Fruit fly (Drosophila melanogaster): ENCODE data around the gene CG8475.

The CG8475 gene

DNA sequence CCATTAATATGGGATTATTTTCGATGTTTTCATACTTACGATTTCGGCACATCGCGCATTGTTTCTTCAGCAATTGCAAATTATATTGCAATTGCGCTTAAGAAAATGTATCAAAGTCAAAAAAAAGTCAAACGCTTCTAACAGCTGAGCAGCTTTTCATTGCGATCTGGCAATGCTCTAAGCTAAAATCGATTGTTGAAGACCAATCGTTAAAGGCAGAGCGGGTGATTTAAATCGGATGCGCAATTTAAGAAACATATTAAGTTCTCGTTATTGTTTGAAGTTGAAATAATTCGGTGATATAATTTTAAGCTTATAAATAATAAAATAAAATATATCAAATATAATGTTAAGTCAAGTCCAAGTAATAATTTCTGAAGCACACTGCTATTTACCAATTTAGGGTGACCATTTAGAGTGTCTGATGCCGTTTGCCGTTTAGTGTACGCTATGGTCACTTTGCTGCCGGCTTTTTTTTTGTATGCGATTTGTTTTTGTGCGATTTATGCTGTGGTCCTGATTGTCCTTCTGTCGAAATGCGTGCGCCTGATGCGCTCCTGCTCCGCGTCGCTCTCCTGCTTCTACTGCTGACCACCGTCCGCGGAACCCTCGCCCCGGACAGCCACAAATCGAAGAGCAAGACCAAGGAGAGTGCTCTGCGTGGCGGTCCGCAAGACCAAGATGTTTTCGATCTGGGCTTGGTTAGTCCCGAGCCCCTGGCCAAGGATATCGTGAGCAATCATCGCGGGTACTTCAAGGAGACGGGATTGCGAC lies at the start of gene CG8475, which contains the start of gene CG8460:
TSS of gene CG8475 (minus strand) at position 162 of the 774 bp plus-strand sequence.
TSS of gene CG8460 (plus strand) at position 437 of the 774 bp plus-strand sequence.
- no peak for TF ChIP-seq CTCF (optimal IDR thresholded peaks at IDR 0.05)
- TF ChIP-seq CG8478 (optimal IDR thresholded peaks at IDR 0.05) = no peak

DNA sequence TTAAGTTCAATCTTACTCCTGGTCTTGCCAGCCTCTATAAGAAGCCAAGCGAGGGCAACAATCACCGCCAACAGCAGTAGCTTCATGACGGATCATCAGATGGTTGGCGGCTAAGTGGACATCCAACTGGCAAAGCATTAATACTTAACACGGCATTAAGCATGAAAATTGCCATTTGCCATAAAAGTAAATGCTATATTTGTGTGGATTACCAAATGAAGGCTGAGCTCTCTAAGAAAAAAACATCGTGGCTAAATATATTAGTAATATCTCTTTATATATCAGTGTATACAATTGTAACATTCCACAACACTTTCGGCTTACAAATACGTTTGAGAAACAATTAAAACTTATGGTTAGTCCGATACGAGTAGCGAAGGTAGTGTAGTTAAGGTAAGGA lies 47.2 kb upstream of the CG8475 start, which contains the start of gene CG43057:
TSS of gene CG43057 (minus strand) at position 101 of the 400 bp plus-strand sequence.
- TF ChIP-seq CG8478 (optimal IDR thresholded peaks at IDR 0.05) (no peak), CTCF (optimal IDR thresholded peaks at IDR 0.05) (no peak)

DNA sequence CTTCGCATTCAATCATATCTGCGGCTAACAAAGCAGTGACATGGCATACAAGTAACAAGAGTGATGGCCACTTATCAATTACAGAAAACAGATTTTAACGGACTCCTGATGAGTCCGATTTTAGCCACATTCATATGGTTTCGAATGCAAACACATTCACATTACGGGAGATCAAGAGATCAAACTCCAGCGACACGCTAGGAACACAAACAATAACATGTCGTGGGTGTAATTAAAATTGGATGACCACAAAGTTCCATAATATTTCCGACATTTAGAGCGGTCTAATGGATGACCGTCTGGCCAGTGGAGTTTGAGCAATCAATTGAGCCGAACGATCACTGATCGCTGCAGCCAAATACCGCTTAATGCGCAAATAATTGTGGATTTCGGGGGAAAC lies 45.5 kb upstream of the CG8475 start, which contains the start of gene CG14277:
TSS of gene CG14277 (plus strand) at position 301 of the 400 bp plus-strand sequence.
- TF ChIP-seq CG8478 (optimal IDR thresholded peaks at IDR 0.05) = no peak
- no peak for TF ChIP-seq CTCF (optimal IDR thresholded peaks at IDR 0.05)

DNA sequence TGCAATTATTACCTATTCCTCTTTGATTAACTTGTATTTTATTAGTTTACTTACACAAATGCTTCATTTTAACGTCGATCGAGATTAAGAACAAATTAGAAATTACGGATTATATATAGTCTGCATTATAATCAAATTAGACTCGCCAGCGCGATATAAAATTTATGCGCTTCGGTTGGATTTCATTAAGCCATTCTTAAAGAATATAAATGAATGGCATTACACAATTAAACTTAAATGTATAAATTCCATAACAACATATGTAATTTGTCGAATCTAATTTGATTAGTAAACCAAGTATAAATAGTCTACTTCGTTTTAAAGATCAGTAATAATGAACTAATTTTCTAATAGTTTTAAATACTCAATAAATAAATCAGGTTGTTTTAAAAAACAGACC lies 45.0 kb upstream of the CG8475 start, which contains the start of gene Spn28F:
TSS of gene Spn28F (minus strand) at position 101 of the 400 bp plus-strand sequence.
- TF ChIP-seq CG8478 (optimal IDR thresholded peaks at IDR 0.05) (no peak), CTCF (optimal IDR thresholded peaks at IDR 0.05) (no peak)

DNA sequence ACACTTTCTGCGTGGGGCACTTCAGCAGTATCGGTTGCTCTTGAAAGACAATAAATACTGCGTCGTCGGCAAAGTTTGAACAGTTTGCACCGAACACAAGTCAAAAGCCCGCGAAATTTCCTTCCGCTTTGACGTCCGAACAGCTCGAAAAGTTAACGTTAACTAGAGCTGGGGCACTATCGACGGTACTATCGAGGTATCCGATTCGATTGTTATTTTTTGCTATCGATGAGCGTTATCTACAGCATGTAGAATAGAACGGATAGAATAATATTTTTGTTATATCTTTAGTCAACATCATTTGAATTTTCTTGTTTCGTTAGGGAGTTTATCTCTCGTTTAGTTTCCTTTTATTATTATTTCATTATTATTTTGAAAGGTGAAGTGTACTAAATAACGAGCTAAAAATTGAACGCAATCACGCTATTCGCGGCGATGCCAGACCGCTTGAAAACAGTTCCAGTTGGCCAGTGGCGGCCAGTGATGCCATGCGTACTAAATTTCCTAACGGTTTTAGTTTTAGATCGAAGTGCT lies 43.1 kb upstream of the CG8475 start, which contains the start of gene Pvr:
TSS of gene Pvr (minus strand) at position 167 of the 534 bp plus-strand sequence.
- TF ChIP-seq CTCF (optimal IDR thresholded peaks at IDR 0.05) (peak in 1 of 2 experiments; percentile 55), CG8478 (optimal IDR thresholded peaks at IDR 0.05) (no peak)

DNA sequence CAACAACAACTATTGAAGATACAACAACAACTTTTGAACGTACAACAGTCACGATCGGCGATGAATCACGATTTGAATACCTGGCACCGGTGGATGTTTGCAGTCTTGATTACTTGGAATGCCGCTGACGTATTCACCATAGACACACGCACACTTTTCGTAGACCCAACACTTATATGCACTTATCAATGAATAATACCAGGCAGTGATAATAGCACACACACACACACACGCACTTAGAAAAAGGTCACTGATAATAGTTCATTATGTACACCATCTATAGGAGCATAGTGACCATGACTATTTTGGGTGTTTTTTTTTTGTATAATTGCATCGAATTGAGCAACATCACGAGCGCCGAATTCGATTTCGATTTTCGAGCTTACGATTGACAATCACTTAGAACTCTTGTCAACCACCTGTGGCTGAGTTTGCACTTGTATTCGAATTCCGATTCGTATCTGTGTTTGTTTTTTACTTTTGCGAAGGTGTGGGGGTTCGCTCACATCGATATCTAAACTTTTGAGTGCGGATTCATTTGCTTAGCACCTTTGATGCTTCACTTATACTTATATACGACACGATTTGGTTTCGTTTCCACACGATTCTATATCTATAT lies 42.4 kb upstream of the CG8475 start:
- TF ChIP-seq CTCF (optimal IDR thresholded peaks at IDR 0.05) (no peak), CG8478 (optimal IDR thresholded peaks at IDR 0.05) (no peak)

DNA sequence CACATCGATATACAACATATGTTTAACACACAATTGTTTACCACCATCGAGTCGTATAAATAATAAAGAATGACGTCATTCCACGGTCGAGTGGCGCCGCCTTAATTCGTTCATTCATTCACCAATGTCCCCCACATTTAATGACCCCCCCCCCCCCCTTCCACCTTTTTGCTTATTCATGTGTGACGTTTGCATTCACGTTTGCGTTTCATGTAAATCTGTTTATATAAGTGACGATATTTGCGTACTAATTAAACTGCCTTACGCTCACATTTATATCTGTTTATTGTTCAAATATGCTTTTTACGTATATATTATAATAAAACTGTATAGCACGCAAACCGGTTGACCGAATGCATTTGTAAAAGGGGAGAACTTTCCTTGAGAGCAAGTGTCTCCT lies 36.9 kb upstream of the CG8475 start:
- TF ChIP-seq CTCF (optimal IDR thresholded peaks at IDR 0.05) (no peak), CG8478 (optimal IDR thresholded peaks at IDR 0.05) (no peak)

DNA sequence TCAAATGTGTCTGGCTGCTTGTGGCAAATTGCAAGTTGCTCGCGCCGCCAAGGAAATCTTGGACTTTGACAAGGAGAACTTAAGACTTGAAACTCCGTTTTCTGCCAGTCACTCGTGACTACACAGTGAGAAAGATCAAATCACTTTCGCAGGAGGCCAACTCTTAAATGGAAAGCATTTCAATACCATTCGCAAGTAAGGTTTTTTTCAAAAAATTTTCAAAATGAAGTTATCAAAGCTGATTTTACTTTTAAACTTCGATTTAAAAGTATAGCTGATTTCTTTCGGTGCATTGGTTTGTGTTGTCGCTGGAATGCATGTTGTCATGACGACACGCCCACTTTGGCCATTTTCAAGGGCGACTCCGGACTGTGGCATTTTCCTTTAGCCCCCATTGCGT lies 35.7 kb upstream of the CG8475 start:
- no peak for TF ChIP-seq CTCF (optimal IDR thresholded peaks at IDR 0.05)
- no peak for TF ChIP-seq CG8478 (optimal IDR thresholded peaks at IDR 0.05)

DNA sequence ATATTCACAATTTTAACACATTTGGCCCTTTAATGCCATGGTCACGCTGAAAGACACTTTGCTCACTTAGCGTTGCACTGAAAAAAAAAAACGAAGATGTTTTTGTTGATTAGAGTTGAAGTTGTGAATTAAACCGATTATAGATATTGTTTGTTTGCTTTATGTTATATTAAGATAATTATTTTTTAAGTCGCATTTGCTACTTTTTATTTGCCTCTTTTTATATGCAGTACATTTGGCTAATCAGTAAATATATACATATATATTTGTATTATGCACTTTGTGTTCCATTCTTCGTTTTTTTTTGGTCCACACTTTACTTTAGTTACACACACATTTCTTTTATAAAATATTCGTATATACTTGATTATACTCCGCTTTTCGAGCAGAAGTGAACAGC lies 33.5 kb upstream of the CG8475 start:
- TF ChIP-seq CTCF (optimal IDR thresholded peaks at IDR 0.05) (no peak), CG8478 (optimal IDR thresholded peaks at IDR 0.05) (no peak)

DNA sequence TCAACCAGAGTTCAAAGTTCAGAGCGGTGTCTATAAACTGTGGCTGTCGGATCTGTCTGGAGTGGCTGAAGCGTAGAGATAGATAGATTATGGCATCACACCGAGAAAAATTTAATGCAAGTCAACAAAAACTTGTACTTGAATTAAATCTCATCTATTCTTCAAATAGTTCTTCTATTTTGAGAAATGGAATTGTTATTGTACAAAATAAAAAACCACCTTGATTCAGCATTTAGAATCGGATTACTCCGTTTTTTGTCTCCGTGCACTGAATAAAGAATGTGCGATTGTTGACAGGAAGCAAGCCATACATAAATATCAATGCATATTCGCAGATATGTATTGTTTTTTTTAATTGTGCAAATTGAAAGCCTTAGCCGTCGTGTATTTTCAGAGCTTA lies 32.9 kb upstream of the CG8475 start:
- TF ChIP-seq CG8478 (optimal IDR thresholded peaks at IDR 0.05) = no peak
- TF ChIP-seq CTCF (optimal IDR thresholded peaks at IDR 0.05) = no peak

DNA sequence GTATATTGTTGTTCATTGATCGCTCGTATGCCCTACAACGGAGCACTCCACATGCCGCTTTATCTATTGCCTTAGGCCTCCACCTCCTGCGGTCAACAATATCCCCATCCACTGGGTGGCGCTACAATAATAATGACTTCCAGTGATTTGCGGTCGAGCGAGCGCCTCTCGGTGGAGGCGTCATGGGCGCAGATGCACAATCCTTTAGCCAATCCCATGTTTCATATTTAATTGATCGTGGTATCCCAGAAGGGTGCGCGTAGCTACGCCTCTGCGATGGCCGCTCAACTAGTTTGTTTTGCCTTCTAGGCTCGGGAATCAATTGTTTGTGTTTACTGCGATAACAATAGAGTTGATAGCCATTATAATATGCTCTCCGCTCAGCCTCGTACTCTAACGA lies 32.4 kb upstream of the CG8475 start:
- TF ChIP-seq CG8478 (optimal IDR thresholded peaks at IDR 0.05) (no peak), CTCF (optimal IDR thresholded peaks at IDR 0.05) (no peak)

DNA sequence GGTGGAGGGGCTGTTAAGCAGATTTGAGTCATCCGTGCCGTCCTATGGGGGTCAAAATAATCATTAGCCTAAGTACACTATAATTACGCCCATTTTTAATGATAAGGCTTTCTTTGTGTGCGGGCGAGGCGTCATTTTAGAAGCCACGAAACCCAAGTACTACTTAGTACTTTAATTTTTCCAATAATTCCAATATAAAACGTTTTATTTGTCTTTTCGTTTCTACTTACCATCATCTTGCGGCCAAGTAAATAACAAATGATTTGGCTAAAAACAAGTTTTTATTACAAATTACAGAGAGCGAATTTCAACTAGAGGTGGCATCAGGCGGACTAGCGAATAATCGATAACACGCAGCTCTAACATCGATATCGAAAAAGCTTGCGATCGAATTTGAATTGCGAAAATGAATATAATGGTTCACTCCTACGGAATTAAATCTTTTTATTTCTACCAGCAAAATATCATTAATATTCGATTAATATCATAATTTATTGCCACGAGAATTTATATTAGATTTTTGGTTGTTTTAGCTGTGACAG lies 23.7 kb upstream of the CG8475 start, which contains the start of gene Snx6:
TSS of gene Snx6 (minus strand) at position 349 of the 542 bp plus-strand sequence.
- TF ChIP-seq CTCF (optimal IDR thresholded peaks at IDR 0.05) (no peak), CG8478 (optimal IDR thresholded peaks at IDR 0.05) (no peak)

DNA sequence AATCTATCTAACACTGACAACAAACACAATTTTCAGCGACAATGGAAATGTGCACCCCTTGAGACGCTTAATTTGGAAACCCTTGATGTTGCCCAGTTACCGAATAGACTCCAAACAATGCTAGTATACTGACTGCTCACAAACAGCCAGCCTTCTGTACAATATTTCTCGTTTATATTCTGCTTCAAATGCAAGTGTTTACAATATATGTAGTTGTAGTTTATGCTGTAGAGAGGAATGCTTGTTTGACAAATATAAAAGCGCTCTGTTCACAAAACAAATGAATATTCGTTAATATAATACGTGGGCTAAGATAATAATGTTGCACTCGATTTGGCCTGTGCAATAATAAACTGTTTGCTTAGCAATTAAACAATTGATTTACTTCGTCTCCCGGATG lies 21.2 kb upstream of the CG8475 start, which contains the start of gene CG8292:
TSS of gene CG8292 (minus strand) at position 101 of the 400 bp plus-strand sequence.
- TF ChIP-seq CG8478 (optimal IDR thresholded peaks at IDR 0.05) (no peak), CTCF (optimal IDR thresholded peaks at IDR 0.05) (no peak)

DNA sequence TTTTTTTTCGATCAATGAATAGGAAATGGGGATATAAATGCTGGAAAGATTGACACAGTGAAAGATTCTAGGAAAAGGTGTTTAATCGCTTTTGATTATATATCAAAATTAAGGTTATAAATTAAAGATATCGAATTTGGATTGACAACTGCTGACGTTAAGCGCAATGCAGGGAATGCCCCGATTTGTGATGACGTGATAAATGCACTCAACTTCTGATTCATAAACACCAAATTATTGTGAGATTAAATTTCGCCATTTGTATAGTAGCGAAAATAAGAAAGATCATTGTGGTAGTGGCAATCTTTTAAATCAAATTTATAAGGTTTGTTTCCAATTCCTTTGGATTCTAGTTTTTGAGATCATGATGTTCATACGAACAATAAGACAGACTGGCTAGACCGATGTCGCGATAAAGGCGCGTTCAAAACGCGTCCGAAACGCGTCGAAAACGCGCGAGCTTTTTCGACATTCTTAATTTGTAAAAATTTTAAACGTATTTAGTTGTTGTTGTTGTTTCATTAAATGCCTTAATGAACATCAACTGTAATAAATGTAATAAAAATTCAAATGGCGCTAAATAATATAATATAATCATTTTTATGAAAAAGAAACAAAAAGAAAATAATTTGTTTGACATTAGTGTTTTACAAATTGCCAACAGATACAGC lies 18.7 kb upstream of the CG8475 start, which contains the start of gene CG8349:
TSS of gene CG8349 (plus strand) at position 657 of the 671 bp plus-strand sequence.
- TF ChIP-seq CG8478 (optimal IDR thresholded peaks at IDR 0.05) (no peak), CTCF (optimal IDR thresholded peaks at IDR 0.05) (no peak)

Measured in S2 (cell line).